Fruit fly (Drosophila melanogaster) whole organism, wandering third instar larva: ENCODE measurements around the gene Arfip.

Experiments
- CG32264 ChIP-seq: fragments of 200-800 bp; sonication (Bioruptor generic); optimal IDR thresholded peaks from 2 replicates; lab custom pipeline; 2016; ENCODE audit warnings: missing biosample characterization, missing genetic modification characterization
- CrebA ChIP-seq: fragments of 200-800 bp; sonication (Bioruptor generic); optimal IDR thresholded peaks from 2 replicates; lab custom pipeline; 2016; ENCODE audit warnings: missing biosample characterization, mild to moderate bottlenecking, missing genetic modification characterization, borderline replicate concordance
- Dfd ChIP-seq: fragments of >200 bp; optimal IDR thresholded peaks from 2 replicates; lab custom pipeline; 2017; ENCODE audit warnings: missing biosample characterization, missing genetic modification characterization
- Dif ChIP-seq: fragments of 200-275, 200-300 bp; sonication (Bioruptor generic); optimal IDR thresholded peaks from 2 replicates; lab custom pipeline; 2018; ENCODE audit warnings: missing biosample characterization, missing genetic modification characterization; ENCODE audit not compliant: partially characterized antibody
- HLH106 ChIP-seq: fragments of 200-800 bp; optimal IDR thresholded peaks from 3 replicates; lab custom pipeline; 2019; ENCODE audit warnings: missing biosample characterization, mild to moderate bottlenecking, missing genetic modification characterization, moderate library complexity
- Hnf4 ChIP-seq: fragments of 200-800 bp; sonication (Bioruptor generic); optimal IDR thresholded peaks from 2 replicates; lab custom pipeline; 2016; ENCODE audit warnings: missing biosample characterization, mild to moderate bottlenecking, missing genetic modification characterization
- Hr78 ChIP-seq: fragments of >200 bp; optimal IDR thresholded peaks from 2 replicates; lab custom pipeline; 2017; ENCODE audit warnings: missing biosample characterization, missing genetic modification characterization
- Hr83 ChIP-seq: fragments of 200-300 bp; sonication (Bioruptor generic); optimal IDR thresholded peaks from 2 replicates; lab custom pipeline; 2016; ENCODE audit warnings: missing biosample characterization, mild to moderate bottlenecking, missing genetic modification characterization, moderate library complexity; ENCODE audit not compliant: poor library complexity, severe bottlenecking
- Jra ChIP-seq: sonication (Bioruptor generic); optimal IDR thresholded peaks from 2 replicates; lab custom pipeline; 2016; ENCODE audit warnings: missing biosample characterization, missing genetic modification characterization
- Mio ChIP-seq: sonication (Bioruptor generic); optimal IDR thresholded peaks from 2 replicates; lab custom pipeline; 2016; ENCODE audit warnings: missing biosample characterization, missing genetic modification characterization
- Myc ChIP-seq: fragments of >200 bp; optimal IDR thresholded peaks from 2 replicates; lab custom pipeline; 2017
- N ChIP-seq: fragments of >200 bp; optimal IDR thresholded peaks from 2 replicates; lab custom pipeline; 2018; ENCODE audit warnings: missing biosample characterization, missing external identifiers, missing genetic modification characterization
- OdsH ChIP-seq: fragments of 200-800 bp; sonication (Bioruptor generic); optimal IDR thresholded peaks from 2 replicates; lab custom pipeline; 2016; ENCODE audit warnings: missing biosample characterization, mild to moderate bottlenecking, missing genetic modification characterization
- Rel ChIP-seq, 2 experiments: fragments of 200-800 bp; sonication (Bioruptor generic) in 1 of 2; optimal IDR thresholded peaks; 2 replicates in 1 of 2; 3 replicates in 1 of 2; lab custom pipeline; 2016 to 2019; ENCODE audit warnings: mild to moderate bottlenecking in 2 of 2, missing biosample characterization in 2 of 2, missing genetic modification characterization in 2 of 2, moderate library complexity in 1 of 2
- Sp1 ChIP-seq: fragments of 200-800 bp; sonication (Bioruptor generic); optimal IDR thresholded peaks from 3 replicates; lab custom pipeline; 2019; ENCODE audit warnings: missing biosample characterization, mild to moderate bottlenecking, missing genetic modification characterization, moderate library complexity
- br ChIP-seq: fragments of 200-800 bp; sonication (Bioruptor generic); optimal IDR thresholded peaks from 2 replicates; lab custom pipeline; 2016; ENCODE audit warnings: missing biosample characterization, missing genetic modification characterization
- brk ChIP-seq: fragments of 200-800 bp; sonication (Bioruptor generic); optimal IDR thresholded peaks from 2 replicates; lab custom pipeline; 2016; ENCODE audit warnings: missing biosample characterization, mild to moderate bottlenecking, missing genetic modification characterization
- dl ChIP-seq, 2 experiments: fragments of 175-275, 200-275 bp in 1 of 2; fragments of 200-275 bp in 1 of 2; sonication (Bioruptor generic); optimal IDR thresholded peaks; lab custom pipeline; 2018; ENCODE audit warnings: mild to moderate bottlenecking in 2 of 2, missing biosample characterization in 2 of 2, missing genetic modification characterization in 2 of 2, moderate library complexity in 2 of 2; ENCODE audit not compliant: partially characterized antibody in 2 of 2, insufficient read depth in 1 of 2
- dmrt93B ChIP-seq: fragments of 200-800 bp; sonication (Bioruptor generic); optimal IDR thresholded peaks from 2 replicates; lab custom pipeline; 2018; ENCODE audit warnings: missing biosample characterization, mild to moderate bottlenecking, missing genetic modification characterization
- dsf ChIP-seq: sonication (Bioruptor generic); optimal IDR thresholded peaks from 2 replicates; lab custom pipeline; 2016; ENCODE audit warnings: missing biosample characterization, missing genetic modification characterization, borderline replicate concordance
- ey ChIP-seq: fragments of 200-800 bp; sonication (Bioruptor generic); optimal IDR thresholded peaks from 2 replicates; lab custom pipeline; 2016; ENCODE audit warnings: missing biosample characterization, missing genetic modification characterization
- foxo ChIP-seq, 2 experiments: fragments of 200-800 bp; sonication (Bioruptor generic); optimal IDR thresholded peaks; 2 replicates in 1 of 2; 3 replicates in 1 of 2; lab custom pipeline; 2016 to 2017; ENCODE audit warnings: missing biosample characterization in 2 of 2, missing genetic modification characterization in 2 of 2
- fru ChIP-seq: fragments of 200-800 bp; sonication (Bioruptor generic); optimal IDR thresholded peaks from 3 replicates; lab custom pipeline; 2016; ENCODE audit warnings: missing biosample characterization, mild to moderate bottlenecking, missing genetic modification characterization
- h ChIP-seq: fragments of 200-800 bp; sonication (Bioruptor generic); optimal IDR thresholded peaks from 3 replicates; lab custom pipeline; 2016; ENCODE audit warnings: missing biosample characterization, mild to moderate bottlenecking, missing genetic modification characterization
- lola ChIP-seq: fragments of >200 bp; optimal IDR thresholded peaks from 2 replicates; lab custom pipeline; 2017; ENCODE audit warnings: missing biosample characterization, missing genetic modification characterization
- pan ChIP-seq: fragments of >200 bp; optimal IDR thresholded peaks from 2 replicates; lab custom pipeline; 2017
- psq ChIP-seq: fragments of 200-800 bp; sonication (Bioruptor generic); optimal IDR thresholded peaks from 3 replicates; lab custom pipeline; 2017; ENCODE audit warnings: missing biosample characterization, mild to moderate bottlenecking, missing genetic modification characterization, moderate library complexity
- rgr ChIP-seq: fragments of 200-800 bp; sonication (Bioruptor generic); optimal IDR thresholded peaks from 3 replicates; lab custom pipeline; 2016; ENCODE audit warnings: missing biosample characterization, mild to moderate bottlenecking, missing genetic modification characterization
- sage ChIP-seq: fragments of 200-800 bp; sonication (Bioruptor generic); optimal IDR thresholded peaks from 2 replicates; lab custom pipeline; 2016; ENCODE audit warnings: missing biosample characterization, mild to moderate bottlenecking, missing genetic modification characterization
- sv ChIP-seq: fragments of 200-800 bp; sonication (Bioruptor generic); optimal IDR thresholded peaks from 3 replicates; lab custom pipeline; 2016; ENCODE audit warnings: missing biosample characterization, missing genetic modification characterization
- tai ChIP-seq: sonication (Bioruptor generic); optimal IDR thresholded peaks from 2 replicates; lab custom pipeline; 2016; ENCODE audit warnings: missing biosample characterization, missing genetic modification characterization
- usp ChIP-seq: fragments of >200 bp; optimal IDR thresholded peaks from 2 replicates; lab custom pipeline; 2017; ENCODE audit warnings: missing biosample characterization, missing genetic modification characterization
- woc ChIP-seq: sonication (Bioruptor generic); optimal IDR thresholded peaks from 2 replicates; lab custom pipeline; 2016; ENCODE audit warnings: missing biosample characterization, mild to moderate bottlenecking, missing genetic modification characterization

The Arfip gene

dm6 chr3R:11200885-11201421 lies 33.9 kb downstream of the Arfip start:
- no peak for TF ChIP-seq dsf (GFP tag; lab: Kevin White, UChicago)
- TF ChIP-seq fru (GFP tag; lab: Kevin White, UChicago), result peak; percentile 76
- TF ChIP-seq psq (GFP tag; lab: Kevin White, UChicago), result peak; percentile 74
- TF ChIP-seq sage (GFP tag; lab: Kevin White, UChicago), result peak; percentile 80
- TF ChIP-seq HLH106 (tag; lab: Kevin White, UChicago), result peak; percentile 65
- TF ChIP-seq Mio (GFP tag; lab: Kevin White, UChicago), result no peak
- no peak for TF ChIP-seq Dfd (GFP tag; lab: Kevin White, UChicago)
- TF ChIP-seq Hnf4 (GFP tag; lab: Kevin White, UChicago), result peak; percentile 50
- peak; percentile 56 for TF ChIP-seq br
- TF ChIP-seq woc (GFP tag; lab: Kevin White, UChicago), result peak; percentile 53
- TF ChIP-seq usp (GFP tag; lab: Kevin White, UChicago), result no peak
- peak; percentile 86 for TF ChIP-seq rgr (GFP tag; lab: Kevin White, UChicago)
- no peak for TF ChIP-seq tai
- TF ChIP-seq sv (GFP tag; lab: Kevin White, UChicago), result peak; percentile 39
- TF ChIP-seq h (GFP tag; lab: Kevin White, UChicago), result peak; percentile 85
- TF ChIP-seq dmrt93B (GFP tag; lab: Kevin White, UChicago), result peak; percentile 32
- no peak for TF ChIP-seq CrebA (GFP tag; lab: Kevin White, UChicago)
- TF ChIP-seq brk (GFP tag; lab: Kevin White, UChicago), result peak; percentile 86
- peak; percentile 69 for TF ChIP-seq ey (GFP tag; lab: Kevin White, UChicago)
- peak; percentile 39 to 81 for TF ChIP-seq foxo (GFP tag; optimal IDR thresholded peaks at IDR 0.05; lab: Kevin White, UChicago)
- peak; percentile 61 for TF ChIP-seq pan
- TF ChIP-seq CG32264 (GFP tag; lab: Kevin White, UChicago), result peak; percentile 55
- peak; percentile 74 for TF ChIP-seq Sp1 (GFP tag; lab: Kevin White, UChicago)
- no peak for TF ChIP-seq N
- TF ChIP-seq Rel (GFP tag; optimal IDR thresholded peaks at IDR 0.05; lab: Kevin White, UChicago), result peak; percentile 77
- TF ChIP-seq Rel (tag; optimal IDR thresholded peaks at IDR 0.05; lab: Kevin White, UChicago), result peak; percentile 42
- peak; percentile 85 for TF ChIP-seq OdsH (GFP tag; lab: Kevin White, UChicago)

- TF ChIP-seq Hnf4 (GFP tag; lab: Kevin White, UChicago), result no peak
- peak; percentile 83 for TF ChIP-seq Dif (GFP tag; lab: Kevin White, UChicago)
- no peak for TF ChIP-seq Sp1 (GFP tag; lab: Kevin White, UChicago)
- TF ChIP-seq Jra (GFP tag; lab: Kevin White, UChicago), result no peak
- peak; percentile 21 for TF ChIP-seq Hr83 (GFP tag; lab: Kevin White, UChicago)
- no peak for TF ChIP-seq Myc
- TF ChIP-seq foxo (GFP tag; optimal IDR thresholded peaks at IDR 0.05; lab: Kevin White, UChicago), result no peak
- peak; percentile 48 to 81 for TF ChIP-seq dl (GFP tag; optimal IDR thresholded peaks at IDR 0.05; lab: Kevin White, UChicago; ENCODE audit: insufficient read depth in 1 of 2, partially characterized antibody in 2 of 2)
Measured at dm6 chr3R:11200042-11200884, 34.5 kb downstream of the Arfip start.

dm6 chr3R:11199227-11199835 lies 35.5 kb downstream of the Arfip start:
- TF ChIP-seq usp (GFP tag; lab: Kevin White, UChicago), result no peak
- TF ChIP-seq Hr78 (GFP tag; lab: Kevin White, UChicago), result no peak
- no peak for TF ChIP-seq Mio (GFP tag; lab: Kevin White, UChicago)
- TF ChIP-seq Rel (GFP tag; optimal IDR thresholded peaks at IDR 0.05; lab: Kevin White, UChicago), result no peak
- TF ChIP-seq Rel (tag; optimal IDR thresholded peaks at IDR 0.05; lab: Kevin White, UChicago), result peak; percentile 47
- peak; percentile 36 for TF ChIP-seq h (GFP tag; lab: Kevin White, UChicago)
- TF ChIP-seq lola (GFP tag; lab: Kevin White, UChicago), result no peak
- TF ChIP-seq, all 38 proteins: peak for 2
